Fruit fly (Drosophila melanogaster) whole organism, wandering third instar larva: ENCODE measurements around the gene CG13474.

Experiments
- Sp1 ChIP-seq: fragments of 200-800 bp; sonication (Bioruptor generic); optimal IDR thresholded peaks from 3 replicates; lab custom pipeline; 2019; ENCODE audit warnings: missing biosample characterization, mild to moderate bottlenecking, missing genetic modification characterization, moderate library complexity
- dl ChIP-seq, 2 experiments: fragments of 175-275, 200-275 bp in 1 of 2; fragments of 200-275 bp in 1 of 2; sonication (Bioruptor generic); optimal IDR thresholded peaks; lab custom pipeline; 2018; ENCODE audit warnings: mild to moderate bottlenecking in 2 of 2, missing biosample characterization in 2 of 2, missing genetic modification characterization in 2 of 2, moderate library complexity in 2 of 2; ENCODE audit not compliant: partially characterized antibody in 2 of 2, insufficient read depth in 1 of 2
- dsf ChIP-seq: sonication (Bioruptor generic); optimal IDR thresholded peaks from 2 replicates; lab custom pipeline; 2016; ENCODE audit warnings: missing biosample characterization, missing genetic modification characterization, borderline replicate concordance
- foxo ChIP-seq, 2 experiments: fragments of 200-800 bp; sonication (Bioruptor generic); optimal IDR thresholded peaks; 2 replicates in 1 of 2; 3 replicates in 1 of 2; lab custom pipeline; 2016 to 2017; ENCODE audit warnings: missing biosample characterization in 2 of 2, missing genetic modification characterization in 2 of 2
- lola ChIP-seq: fragments of >200 bp; optimal IDR thresholded peaks from 2 replicates; lab custom pipeline; 2017; ENCODE audit warnings: missing biosample characterization, missing genetic modification characterization
- rgr ChIP-seq: fragments of 200-800 bp; sonication (Bioruptor generic); optimal IDR thresholded peaks from 3 replicates; lab custom pipeline; 2016; ENCODE audit warnings: missing biosample characterization, mild to moderate bottlenecking, missing genetic modification characterization
- sage ChIP-seq: fragments of 200-800 bp; sonication (Bioruptor generic); optimal IDR thresholded peaks from 2 replicates; lab custom pipeline; 2016; ENCODE audit warnings: missing biosample characterization, mild to moderate bottlenecking, missing genetic modification characterization

dm6 chr3L:14668638-14669037 is 28.3 kb downstream of the CG13474 start:
- TF ChIP-seq dsf (no peak), sage (no peak), dl (GFP tag; optimal IDR thresholded peaks at IDR 0.05; lab: Kevin White, UChicago; ENCODE audit: insufficient read depth in 1 of 2, partially characterized antibody in 2 of 2) (no peak), Sp1 (GFP tag; lab: Kevin White, UChicago) (no peak), lola (GFP tag; lab: Kevin White, UChicago) (no peak), foxo (GFP tag; optimal IDR thresholded peaks at IDR 0.05; lab: Kevin White, UChicago) (no peak), rgr (GFP tag; lab: Kevin White, UChicago) (no peak)
